Worm (Caenorhabditis elegans): Measurements from ENCODE around the gene C16D9.4.

DNA sequence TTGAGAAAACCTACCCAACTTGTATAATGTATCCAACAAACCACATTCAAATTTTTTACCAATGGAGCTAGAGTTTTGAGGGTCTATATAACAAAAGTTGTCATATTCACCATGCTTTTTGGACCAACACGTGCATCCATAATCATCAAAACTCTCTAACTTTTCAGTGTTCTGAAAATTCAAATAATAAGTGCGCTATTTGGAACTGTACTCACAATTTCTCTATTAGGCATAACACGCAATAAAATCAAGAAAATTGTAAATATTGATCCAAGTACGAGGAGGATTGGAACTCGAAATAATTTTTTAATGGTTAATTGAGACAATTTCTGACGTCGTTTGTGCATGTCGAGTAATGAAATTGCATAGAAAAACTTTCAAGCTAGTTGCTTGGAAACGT is 2.8 kb downstream of the C16D9.4 start, which contains the start of gene C16D9.3:
- no peak for TF ChIP-seq ama-1 (optimal IDR thresholded peaks at IDR 0.05)
- TF ChIP-seq lin-39 (tag; optimal IDR thresholded peaks at IDR 0.05), result no peak
- no peak for TF ChIP-seq snpc-4 (tag; optimal IDR thresholded peaks at IDR 0.05)
- no peak for TF ChIP-seq ztf-11 (tag; optimal IDR thresholded peaks at IDR 0.05)
- no peak for TF ChIP-seq unc-39 (tag; optimal IDR thresholded peaks at IDR 0.05)
- no peak for TF ChIP-seq ceh-82 (tag; optimal IDR thresholded peaks at IDR 0.05)
- TF ChIP-seq lin-13 (GFP tag; optimal IDR thresholded peaks at IDR 0.05), result no peak
- no peak for TF ChIP-seq unc-55 (GFP tag; optimal IDR thresholded peaks at IDR 0.05)
- no peak for TF ChIP-seq nhr-11 (tag; optimal IDR thresholded peaks at IDR 0.05)
- TF ChIP-seq skn-1 (tag; optimal IDR thresholded peaks at IDR 0.05), result no peak
- no peak for TF ChIP-seq unc-62 (GFP tag; optimal IDR thresholded peaks at IDR 0.05)
- TF ChIP-seq mdl-1 (tag; optimal IDR thresholded peaks at IDR 0.05), result no peak
- TF ChIP-seq nhr-12 (tag; optimal IDR thresholded peaks at IDR 0.05), result no peak
- TF ChIP-seq elt-1 (tag; optimal IDR thresholded peaks at IDR 0.05), result no peak

Measured in whole organism, L2 larva.